Worm (Caenorhabditis elegans) whole organism, mixed stage, embryonic: ENCODE data around the gene clec-88.

Source experiments
- M03D4.4 ChIP-seq: sonication (generic microtip); optimal IDR thresholded peaks from 2 replicates; lab custom pipeline; 2017; ENCODE audit warnings: mild to moderate bottlenecking, missing genetic modification characterization, missing compliant biosample characterization
- bed-3 ChIP-seq: fragments of 200-800 bp; sonication (Bioruptor generic); optimal IDR thresholded peaks from 3 replicates; lab custom pipeline; 2018; ENCODE audit warnings: mild to moderate bottlenecking, missing genetic modification characterization, moderate library complexity, missing compliant biosample characterization
- blmp-1 ChIP-seq: fragments of 150-350 bp; optimal IDR thresholded peaks from 2 replicates; lab custom pipeline; 2014; ENCODE audit warnings: missing biosample characterization, missing genetic modification characterization
- ceh-39 ChIP-seq: fragments of 150-350 bp; optimal IDR thresholded peaks from 2 replicates; lab custom pipeline; 2014; ENCODE audit warnings: missing biosample characterization, missing genetic modification characterization
- ceh-43 ChIP-seq: fragments of 200-800 bp; sonication (Bioruptor generic); optimal IDR thresholded peaks from 2 replicates; lab custom pipeline; 2018; ENCODE audit warnings: mild to moderate bottlenecking, missing genetic modification characterization, moderate library complexity, missing compliant biosample characterization
- ceh-83 ChIP-seq: fragments of 200-800 bp; sonication (Bioruptor generic); optimal IDR thresholded peaks from 2 replicates; lab custom pipeline; 2018; ENCODE audit warnings: mild to moderate bottlenecking, missing genetic modification characterization, missing compliant biosample characterization
- cnd-1 ChIP-seq: fragments of 200-800 bp; sonication (Bioruptor generic); optimal IDR thresholded peaks from 2 replicates; lab custom pipeline; 2018; ENCODE audit warnings: mild to moderate bottlenecking, missing genetic modification characterization, missing compliant biosample characterization
- drap-1 ChIP-seq: fragments of 200-800 bp; sonication (Bioruptor generic); optimal IDR thresholded peaks from 3 replicates; lab custom pipeline; 2018; ENCODE audit warnings: mild to moderate bottlenecking, missing genetic modification characterization, missing compliant biosample characterization
- elt-1 ChIP-seq: sonication (generic microtip); optimal IDR thresholded peaks from 2 replicates; lab custom pipeline; 2017; ENCODE audit warnings: missing genetic modification characterization, mild to moderate bottlenecking, missing compliant biosample characterization, antibody characterized with exemption, moderate library complexity, borderline replicate concordance; ENCODE audit not compliant: insufficient read depth
- flh-1 ChIP-seq: fragments of 200-800 bp; sonication (Bioruptor generic); optimal IDR thresholded peaks from 2 replicates; lab custom pipeline; 2018; ENCODE audit warnings: mild to moderate bottlenecking, missing genetic modification characterization, moderate library complexity, missing compliant biosample characterization
- ham-2 ChIP-seq: fragments of 200-800 bp; sonication (Bioruptor generic); optimal IDR thresholded peaks from 2 replicates; lab custom pipeline; 2018; ENCODE audit warnings: mild to moderate bottlenecking, missing genetic modification characterization, missing compliant biosample characterization
- hlh-1 ChIP-seq: fragments of 150-350 bp; optimal IDR thresholded peaks from 2 replicates; lab custom pipeline; 2014; ENCODE audit warnings: missing biosample characterization, missing genetic modification reagents, missing genetic modification characterization
- lin-32 ChIP-seq: fragments of 200-800 bp; sonication (Bioruptor generic); optimal IDR thresholded peaks from 2 replicates; lab custom pipeline; 2018; ENCODE audit warnings: mild to moderate bottlenecking, missing genetic modification characterization, missing compliant biosample characterization
- lsy-2 ChIP-seq: fragments of 150-350 bp; optimal IDR thresholded peaks from 2 replicates; lab custom pipeline; 2014; ENCODE audit warnings: missing biosample characterization, missing genetic modification characterization
- mab-5 ChIP-seq: fragments of 150-350 bp; optimal IDR thresholded peaks from 2 replicates; lab custom pipeline; 2014; ENCODE audit warnings: missing biosample characterization, missing genetic modification characterization
- mep-1 ChIP-seq: fragments of 150-350 bp; optimal IDR thresholded peaks from 2 replicates; lab custom pipeline; 2017; ENCODE audit warnings: missing biosample characterization, missing genetic modification reagents, missing genetic modification characterization, inconsistent platforms
- nhr-12 ChIP-seq: fragments of 150-350 bp; optimal IDR thresholded peaks from 2 replicates; lab custom pipeline; 2014; ENCODE audit warnings: missing biosample characterization, missing genetic modification characterization
- nhr-2 ChIP-seq: fragments of 150-350 bp; optimal IDR thresholded peaks from 2 replicates; lab custom pipeline; 2014; ENCODE audit warnings: missing biosample characterization, missing genetic modification characterization
- nhr-237 ChIP-seq: fragments of 150-350 bp; optimal IDR thresholded peaks from 2 replicates; lab custom pipeline; 2014; ENCODE audit warnings: missing biosample characterization, missing genetic modification characterization
- nhr-28 ChIP-seq: fragments of 150-350 bp; optimal IDR thresholded peaks from 2 replicates; lab custom pipeline; 2014; ENCODE audit warnings: missing biosample characterization, missing genetic modification characterization
- pha-4 ChIP-seq: fragments of 150-350 bp; optimal IDR thresholded peaks from 2 replicates; lab custom pipeline; 2018; ENCODE audit warnings: missing biosample characterization, missing genetic modification reagents, missing genetic modification characterization
- sem-2 ChIP-seq: fragments of 200-800 bp; sonication (Bioruptor generic); optimal IDR thresholded peaks from 2 replicates; lab custom pipeline; 2018; ENCODE audit warnings: mild to moderate bottlenecking, missing genetic modification characterization, missing compliant biosample characterization
- snpc-4 ChIP-seq: fragments of 150-350 bp; optimal IDR thresholded peaks from 2 replicates; lab custom pipeline; 2014; ENCODE audit warnings: missing biosample characterization, missing genetic modification characterization
- tbx-8 ChIP-seq: fragments of 200-800 bp; sonication (Bioruptor generic); optimal IDR thresholded peaks from 2 replicates; lab custom pipeline; 2018; ENCODE audit warnings: mild to moderate bottlenecking, missing genetic modification characterization, moderate library complexity, missing compliant biosample characterization
- unc-120 ChIP-seq: sonication (generic microtip); optimal IDR thresholded peaks from 2 replicates; lab custom pipeline; 2017; ENCODE audit warnings: missing genetic modification characterization, missing compliant biosample characterization; ENCODE audit not compliant: poor library complexity, severe bottlenecking
- unc-39 ChIP-seq: fragments of 150-350 bp; optimal IDR thresholded peaks from 2 replicates; lab custom pipeline; 2014; ENCODE audit warnings: missing biosample characterization, missing genetic modification characterization
- unc-62 ChIP-seq: fragments of 150-350 bp; optimal IDR thresholded peaks from 2 replicates; lab custom pipeline; 2014; ENCODE audit warnings: missing biosample characterization, missing genetic modification reagents, missing genetic modification characterization
- zip-8 ChIP-seq: fragments of 150-350 bp; optimal IDR thresholded peaks from 2 replicates; lab custom pipeline; 2014; ENCODE audit warnings: missing biosample characterization, missing genetic modification characterization
- ztf-11 ChIP-seq: fragments of 150-350 bp; optimal IDR thresholded peaks from 2 replicates; lab custom pipeline; 2014; ENCODE audit warnings: missing biosample characterization, missing genetic modification characterization

The clec-88 gene

DNA sequence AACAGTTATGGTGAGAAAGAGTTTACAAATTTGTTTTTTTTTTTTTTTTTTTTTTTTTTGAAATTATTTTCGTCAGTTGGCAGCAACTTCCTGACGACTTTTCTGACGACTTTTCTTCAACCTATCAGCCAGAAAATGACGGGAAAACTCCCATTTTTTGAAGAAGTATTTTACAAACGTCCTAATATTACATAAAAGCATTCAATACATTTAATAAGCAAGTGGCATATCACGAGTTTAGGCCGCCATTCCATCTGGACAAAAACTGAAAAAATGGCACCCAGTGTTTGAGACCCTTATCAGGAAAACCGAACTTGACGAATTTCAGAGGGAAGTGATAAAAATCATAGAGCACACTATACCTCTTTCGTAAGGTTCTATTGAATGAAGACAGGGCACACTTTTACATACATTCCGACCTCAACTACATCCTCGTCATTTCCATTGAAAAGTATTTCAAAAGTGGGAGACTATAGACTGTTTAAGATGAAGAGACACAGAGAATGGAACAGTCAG, 30.7 kb upstream of the clec-88 start:
- TF ChIP-seq drap-1 (GFP tag; lab: Kevin White, UChicago), result no peak
- TF ChIP-seq M03D4.4, result no peak
- TF ChIP-seq ceh-43 (GFP tag; lab: Kevin White, UChicago), result no peak
- no peak for TF ChIP-seq unc-120
- TF ChIP-seq cnd-1 (tag; lab: Kevin White, UChicago), result no peak
- TF ChIP-seq pha-4 (tag; lab: Kevin White, UChicago), result no peak
- no peak for TF ChIP-seq tbx-8 (GFP tag; lab: Kevin White, UChicago)
- no peak for TF ChIP-seq ceh-39 (tag; lab: Kevin White, UChicago)
- TF ChIP-seq blmp-1 (tag; lab: Kevin White, UChicago), result no peak
- no peak for TF ChIP-seq flh-1 (GFP tag; lab: Kevin White, UChicago)
- TF ChIP-seq ceh-83 (GFP tag; lab: Kevin White, UChicago), result no peak
- no peak for TF ChIP-seq lsy-2 (tag; lab: Kevin White, UChicago)
- TF ChIP-seq nhr-237 (tag; lab: Kevin White, UChicago), result no peak
- no peak for TF ChIP-seq zip-8
- no peak for TF ChIP-seq nhr-12
- TF ChIP-seq unc-39 (tag; lab: Kevin White, UChicago), result no peak
- no peak for TF ChIP-seq hlh-1
- no peak for TF ChIP-seq bed-3 (GFP tag; lab: Kevin White, UChicago)
- no peak for TF ChIP-seq mab-5

DNA sequence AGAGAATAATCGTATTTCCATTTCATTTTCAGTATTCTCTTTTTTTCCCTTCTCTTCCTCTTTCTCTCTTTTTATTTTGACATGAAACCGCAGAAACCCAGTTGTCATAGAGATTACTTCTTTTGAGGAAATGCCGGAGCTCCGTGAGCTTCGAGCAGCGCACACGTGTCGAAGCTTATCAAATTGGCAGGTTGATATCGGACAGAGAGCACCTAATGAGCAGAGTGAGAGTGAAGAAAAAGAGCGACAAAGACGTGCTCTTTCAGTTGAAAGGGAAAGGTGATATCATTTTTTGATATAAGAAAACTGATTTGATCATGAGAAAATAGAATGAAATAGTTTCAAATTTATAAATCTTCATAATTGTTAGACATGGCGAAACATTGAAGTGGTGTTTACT, 30.2 kb upstream of the clec-88 start, which contains the start of gene C32D5.14:
Gene C32D5.14, plus strand, starts transcription at position 131 of the 400 bp plus-strand sequence.
- TF ChIP-seq ham-2 (no peak), zip-8 (no peak), nhr-2 (tag; lab: Kevin White, UChicago) (no peak), flh-1 (GFP tag; lab: Kevin White, UChicago) (no peak), nhr-12 (no peak), elt-1 (tag; lab: Kevin White, UChicago) (no peak), sem-2 (GFP tag; lab: Kevin White, UChicago) (no peak)

DNA sequence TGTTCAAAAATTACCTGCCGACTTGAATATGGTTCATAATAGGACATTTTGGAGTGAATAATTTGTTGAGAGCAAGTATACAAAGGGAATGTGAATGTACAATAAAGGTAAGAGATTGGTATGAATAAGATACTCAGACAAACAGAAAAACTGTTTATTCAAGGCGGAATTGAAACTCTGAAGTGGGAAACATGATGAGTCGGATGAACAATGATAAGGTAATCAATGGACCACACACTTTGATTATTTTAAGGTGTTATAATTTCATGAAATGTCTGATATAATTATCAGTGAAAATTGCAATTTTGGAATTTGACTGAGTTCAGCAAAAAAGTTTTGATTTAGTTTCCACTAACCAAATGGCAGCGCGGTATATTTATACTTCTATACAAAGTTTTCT, 26.0 kb upstream of the clec-88 start:
- no peak for TF ChIP-seq ztf-11 (tag; lab: Kevin White, UChicago)
- no peak for TF ChIP-seq ceh-39 (tag; lab: Kevin White, UChicago)
- no peak for TF ChIP-seq mep-1 (tag; lab: Kevin White, UChicago)
- no peak for TF ChIP-seq lsy-2 (tag; lab: Kevin White, UChicago)
- no peak for TF ChIP-seq drap-1 (GFP tag; lab: Kevin White, UChicago)
- TF ChIP-seq tbx-8 (GFP tag; lab: Kevin White, UChicago), result no peak
- TF ChIP-seq elt-1 (tag; lab: Kevin White, UChicago), result no peak
- no peak for TF ChIP-seq snpc-4
- no peak for TF ChIP-seq pha-4 (tag; lab: Kevin White, UChicago)
- no peak for TF ChIP-seq unc-120
- TF ChIP-seq ceh-83 (GFP tag; lab: Kevin White, UChicago), result no peak
- no peak for TF ChIP-seq zip-8
- TF ChIP-seq nhr-237 (tag; lab: Kevin White, UChicago), result no peak

DNA sequence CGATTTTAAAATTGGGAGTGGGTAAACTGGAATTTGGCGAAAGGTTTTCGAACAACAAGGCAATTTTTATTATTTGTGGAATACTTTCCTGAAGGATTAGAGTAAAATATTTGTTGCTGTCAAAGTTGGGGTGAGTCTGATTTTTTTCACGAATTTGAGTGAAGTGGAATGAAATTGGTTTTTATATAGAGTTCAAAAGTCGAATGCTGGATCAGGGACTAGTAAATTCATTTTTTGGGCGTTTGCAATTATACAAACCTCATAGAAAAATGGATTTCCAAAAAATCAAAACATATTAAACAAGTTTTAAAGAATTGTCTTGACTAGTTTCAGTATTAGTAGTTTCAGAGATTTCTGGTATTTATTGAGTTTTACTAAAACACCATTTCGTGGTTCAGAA, 25.6 kb upstream of the clec-88 start, which contains the start of gene C32D5.7:
Gene C32D5.7, minus strand, starts transcription at position 101 of the 400 bp plus-strand sequence.
- TF ChIP-seq unc-120 (no peak), lsy-2 (tag; lab: Kevin White, UChicago) (no peak), nhr-28 (tag; lab: Kevin White, UChicago) (no peak), unc-39 (tag; lab: Kevin White, UChicago) (no peak)

DNA sequence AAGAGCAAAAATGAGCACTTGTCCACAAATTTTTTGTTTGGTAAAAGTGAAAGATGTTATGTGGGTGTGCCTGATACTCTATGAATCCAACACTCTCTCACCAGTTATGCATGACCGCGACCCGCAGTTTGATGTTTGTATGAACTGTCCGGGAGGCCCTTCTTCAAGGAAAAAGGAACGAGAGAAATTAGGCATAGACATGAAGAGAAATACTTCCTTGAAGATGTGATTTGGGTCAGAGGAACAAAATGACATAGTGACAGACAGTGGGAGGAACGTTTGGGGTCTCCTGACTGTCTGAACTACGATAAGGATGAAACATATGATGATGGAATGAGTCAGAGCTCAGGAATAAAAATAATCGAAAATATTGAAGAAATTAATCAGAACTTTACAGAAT, 24.4 kb upstream of the clec-88 start:
- TF ChIP-seq unc-120 (no peak), pha-4 (tag; lab: Kevin White, UChicago) (no peak), nhr-2 (tag; lab: Kevin White, UChicago) (no peak), nhr-28 (tag; lab: Kevin White, UChicago) (no peak), blmp-1 (tag; lab: Kevin White, UChicago) (no peak), lin-32 (GFP tag; lab: Kevin White, UChicago) (no peak), ham-2 (no peak), ztf-11 (tag; lab: Kevin White, UChicago) (no peak), bed-3 (GFP tag; lab: Kevin White, UChicago) (no peak), mab-5 (no peak), lsy-2 (tag; lab: Kevin White, UChicago) (no peak), cnd-1 (tag; lab: Kevin White, UChicago) (no peak), ceh-43 (GFP tag; lab: Kevin White, UChicago) (no peak), mep-1 (tag; lab: Kevin White, UChicago) (no peak), sem-2 (GFP tag; lab: Kevin White, UChicago) (no peak), unc-62 (GFP tag; lab: Kevin White, UChicago) (no peak), flh-1 (GFP tag; lab: Kevin White, UChicago) (no peak), elt-1 (tag; lab: Kevin White, UChicago) (no peak)
